Worm (Caenorhabditis elegans) whole organism, mixed stage, embryonic: ENCODE data around the gene lmtr-3.

ENCODE experiments used
- blmp-1 ChIP-seq: fragments of 150-350 bp; optimal IDR thresholded peaks from 2 replicates; lab custom pipeline; 2014; ENCODE audit warnings: missing biosample characterization, missing genetic modification characterization
- flh-1 ChIP-seq: fragments of 200-800 bp; sonication (Bioruptor generic); optimal IDR thresholded peaks from 2 replicates; lab custom pipeline; 2018; ENCODE audit warnings: mild to moderate bottlenecking, missing genetic modification characterization, moderate library complexity, missing compliant biosample characterization
- nhr-28 ChIP-seq: fragments of 150-350 bp; optimal IDR thresholded peaks from 2 replicates; lab custom pipeline; 2014; ENCODE audit warnings: missing biosample characterization, missing genetic modification characterization
- nhr-76 ChIP-seq: sonication (generic microtip); optimal IDR thresholded peaks from 2 replicates; lab custom pipeline; 2017; ENCODE audit warnings: missing biosample characterization, missing genetic modification characterization
- pha-4 ChIP-seq: fragments of 150-350 bp; optimal IDR thresholded peaks from 2 replicates; lab custom pipeline; 2018; ENCODE audit warnings: missing biosample characterization, missing genetic modification reagents, missing genetic modification characterization
- unc-39 ChIP-seq: fragments of 150-350 bp; optimal IDR thresholded peaks from 2 replicates; lab custom pipeline; 2014; ENCODE audit warnings: missing biosample characterization, missing genetic modification characterization
- unc-62 ChIP-seq: fragments of 150-350 bp; optimal IDR thresholded peaks from 2 replicates; lab custom pipeline; 2014; ENCODE audit warnings: missing biosample characterization, missing genetic modification reagents, missing genetic modification characterization

DNA sequence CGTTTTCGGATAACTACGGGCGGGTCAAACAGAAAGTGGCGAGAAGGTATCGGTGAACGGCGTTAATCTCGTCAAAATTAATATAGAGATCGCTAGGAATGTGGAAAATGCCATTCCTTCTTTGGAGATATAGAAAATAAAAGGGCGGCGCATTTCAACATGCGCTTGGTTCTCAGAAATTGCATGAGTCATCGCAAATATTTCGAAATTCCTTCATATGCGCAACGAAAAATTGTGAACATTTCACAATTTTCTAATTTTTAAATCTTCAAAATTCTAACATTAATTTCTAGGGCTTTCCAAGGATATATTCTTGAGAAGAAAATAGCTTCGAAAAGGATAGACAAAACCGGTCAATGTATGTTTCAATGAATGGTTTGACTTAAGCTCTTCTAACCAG is 45.1 kb upstream of the lmtr-3 start:
- no peak for TF ChIP-seq flh-1 (GFP tag; lab: Kevin White, UChicago)
- TF ChIP-seq unc-39 (tag; lab: Kevin White, UChicago): no peak
- TF ChIP-seq nhr-76 (tag; lab: Kevin White, UChicago): no peak
- no peak for TF ChIP-seq blmp-1 (tag; lab: Kevin White, UChicago)
- no peak for TF ChIP-seq nhr-28 (tag; lab: Kevin White, UChicago)
- no peak for TF ChIP-seq pha-4 (tag; lab: Kevin White, UChicago)
- TF ChIP-seq unc-62 (GFP tag; lab: Kevin White, UChicago): no peak
